Worm (Caenorhabditis elegans): Measurements from ENCODE around the gene slc-36.2.

DNA sequence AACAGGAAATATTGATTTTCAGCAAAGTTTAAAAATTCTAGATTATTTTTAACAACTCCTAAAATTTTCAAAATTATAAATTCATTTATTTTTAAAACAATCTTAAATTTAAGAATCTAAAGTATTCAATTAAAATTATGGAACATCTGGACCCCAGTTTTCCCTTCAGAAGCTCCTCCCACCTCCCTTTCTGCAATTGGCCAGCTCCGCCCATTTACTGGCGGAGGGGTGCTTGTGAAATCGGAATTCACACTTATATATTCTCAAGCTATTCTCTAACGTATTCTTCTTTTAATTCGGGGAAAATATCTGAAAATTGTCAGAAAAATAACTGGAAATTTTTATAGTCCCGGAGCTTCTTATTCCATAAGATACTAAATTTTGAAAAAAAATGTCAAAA lies 6.6 kb upstream of the slc-36.2 start, which contains the start of gene mab-9:
- TF ChIP-seq flt-1 (GFP tag; IDR thresholded peaks at IDR 0.05): no peak
- no peak for TF ChIP-seq ztf-29 (GFP tag; IDR thresholded peaks at IDR 0.05)
